Fruit fly (Drosophila melanogaster) whole organism, embryonic: ENCODE measurements around the gene Pdh.

ENCODE experiments used
- CG11398 ChIP-seq: fragments of 200-800 bp; sonication (Bioruptor generic); optimal IDR thresholded peaks from 2 replicates; lab custom pipeline; 2016; ENCODE audit warnings: missing biosample characterization, missing genetic modification characterization
- CG11504 ChIP-seq: fragments of 200-800 bp; sonication (Bioruptor generic); optimal IDR thresholded peaks from 3 replicates; lab custom pipeline; 2019; ENCODE audit warnings: missing biosample characterization, mild to moderate bottlenecking, missing genetic modification characterization, moderate library complexity
- CG11696 ChIP-seq: fragments of 200-800 bp; sonication (Bioruptor generic); IDR thresholded peaks from 2 replicates; pipeline ENCODE4 v1.3.6; 2022; ENCODE audit warnings: missing biosample characterization, missing genetic modification characterization
- CG11723 ChIP-seq: fragments of 200-800 bp; sonication (Bioruptor generic); optimal IDR thresholded peaks from 2 replicates; lab custom pipeline; 2017; ENCODE audit warnings: missing biosample characterization, mild to moderate bottlenecking, missing genetic modification characterization
- CG12071 ChIP-seq: fragments of 200-800 bp; sonication (Bioruptor generic); optimal IDR thresholded peaks from 3 replicates; lab custom pipeline; 2018; ENCODE audit warnings: missing biosample characterization, mild to moderate bottlenecking, missing genetic modification characterization
- CG13894 ChIP-seq: fragments of 200-800 bp; sonication (Bioruptor generic); optimal IDR thresholded peaks from 3 replicates; lab custom pipeline; 2018; ENCODE audit warnings: missing biosample characterization, mild to moderate bottlenecking, missing genetic modification characterization, moderate library complexity
- CG1647 ChIP-seq: fragments of 200-800 bp; sonication (Bioruptor generic); optimal IDR thresholded peaks from 3 replicates; lab custom pipeline; 2016; ENCODE audit warnings: missing biosample characterization, missing genetic modification characterization
- CG17361 ChIP-seq: fragments of 200-800 bp; sonication (Bioruptor generic); IDR thresholded peaks from 3 replicates; pipeline ENCODE4 v1.3.6; 2022; ENCODE audit warnings: missing biosample characterization, missing genetic modification characterization
- CG17612 ChIP-seq: fragments of 200-800 bp; sonication (Bioruptor generic); IDR thresholded peaks from 2 replicates; pipeline ENCODE4 v1.3.6; 2022; ENCODE audit warnings: missing biosample characterization, missing genetic modification characterization
- CG32532 ChIP-seq: fragments of 200-800 bp; sonication (Bioruptor generic); IDR thresholded peaks from 2 replicates; pipeline ENCODE4 v1.3.6; 2022; ENCODE audit warnings: missing biosample characterization, missing genetic modification characterization
- CG6175 ChIP-seq: fragments of 200-800 bp; sonication (Bioruptor generic); IDR thresholded peaks from 3 replicates; pipeline ENCODE4 v1.3.6; 2022; ENCODE audit warnings: missing biosample characterization, missing genetic modification characterization
- CG6254 ChIP-seq: fragments of 200-800 bp; sonication (Bioruptor generic); optimal IDR thresholded peaks from 3 replicates; lab custom pipeline; 2017; ENCODE audit warnings: mild to moderate bottlenecking, missing biosample characterization, missing genetic modification reagents, missing genetic modification characterization
- CG6654 ChIP-seq: fragments of 200-800 bp; sonication (Bioruptor generic); optimal IDR thresholded peaks from 2 replicates; lab custom pipeline; 2017; ENCODE audit warnings: missing biosample characterization, mild to moderate bottlenecking, missing genetic modification characterization
- CG7271 ChIP-seq: fragments of 200-800 bp; sonication (Bioruptor generic); optimal IDR thresholded peaks from 2 replicates; lab custom pipeline; 2018; ENCODE audit warnings: missing biosample characterization, mild to moderate bottlenecking, missing genetic modification characterization, moderate library complexity
- CG7928 ChIP-seq: fragments of 200-800 bp; sonication (Bioruptor generic); optimal IDR thresholded peaks from 2 replicates; lab custom pipeline; 2017; ENCODE audit warnings: missing biosample characterization, mild to moderate bottlenecking, missing genetic modification characterization
- CG8290 ChIP-seq, 3 experiments: fragments of 200-800 bp; sonication (Bioruptor generic); optimal IDR thresholded peaks; 2 replicates each; lab custom pipeline; 2016 to 2019; ENCODE audit warnings: missing biosample characterization in 3 of 3, missing genetic modification characterization in 3 of 3, mild to moderate bottlenecking in 2 of 3, moderate library complexity in 1 of 3
- Camta ChIP-seq: fragments of 200-800 bp; sonication (Bioruptor generic); optimal IDR thresholded peaks from 2 replicates; lab custom pipeline; 2016; ENCODE audit warnings: missing biosample characterization, missing genetic modification characterization
- CrebB ChIP-seq: fragments of 200-800 bp; sonication (Bioruptor generic); optimal IDR thresholded peaks from 3 replicates; lab custom pipeline; 2018; ENCODE audit warnings: missing biosample characterization, mild to moderate bottlenecking, missing genetic modification characterization
- D19B ChIP-seq: fragments of 200-800 bp; sonication (Bioruptor generic); optimal IDR thresholded peaks from 2 replicates; lab custom pipeline; 2017; ENCODE audit warnings: missing biosample characterization, mild to moderate bottlenecking, missing genetic modification characterization
- E2f2 ChIP-seq: fragments of 200-800 bp; sonication (Bioruptor generic); IDR thresholded peaks from 2 replicates; pipeline ENCODE4 v1.3.6; 2022; ENCODE audit warnings: missing biosample characterization, missing genetic modification characterization
- Fer3 ChIP-seq: fragments of 200-800 bp; sonication (Bioruptor generic); optimal IDR thresholded peaks from 2 replicates; lab custom pipeline; 2018; ENCODE audit warnings: missing biosample characterization, mild to moderate bottlenecking, missing genetic modification characterization, moderate library complexity
- H2.0 ChIP-seq: fragments of 200-800 bp; sonication (Bioruptor generic); IDR thresholded peaks from 2 replicates; pipeline ENCODE4 v1.3.6; 2022; ENCODE audit warnings: missing biosample characterization, missing genetic modification characterization
- Hr78 ChIP-seq, 2 experiments: fragments of 200-800 bp in 1 of 2; fragments of >200 bp in 1 of 2; sonication (Bioruptor generic) in 1 of 2; optimal IDR thresholded peaks; 2 replicates each; lab custom pipeline; 2017 to 2019; ENCODE audit warnings: missing biosample characterization in 2 of 2, missing genetic modification characterization in 2 of 2, mild to moderate bottlenecking in 1 of 2, moderate library complexity in 1 of 2
- Lhr ChIP-seq: fragments of 200-800 bp; sonication (Bioruptor generic); optimal IDR thresholded peaks from 3 replicates; lab custom pipeline; 2017; ENCODE audit warnings: mild to moderate bottlenecking, missing biosample characterization, missing genetic modification reagents, missing genetic modification characterization
- MBD-R2 ChIP-seq: fragments of 200-800 bp; sonication (Bioruptor generic); IDR thresholded peaks from 2 replicates; pipeline ENCODE4 v1.3.6; 2022; ENCODE audit warnings: missing biosample characterization, missing genetic modification characterization
- MESR4 ChIP-seq: fragments of 200-800 bp; sonication (Bioruptor generic); optimal IDR thresholded peaks from 2 replicates; lab custom pipeline; 2018; ENCODE audit warnings: missing biosample characterization, mild to moderate bottlenecking, missing genetic modification characterization, moderate library complexity
- MTF-1 ChIP-seq: fragments of 200-800 bp; sonication (Bioruptor generic); optimal IDR thresholded peaks from 2 replicates; lab custom pipeline; 2018; ENCODE audit warnings: missing biosample characterization, mild to moderate bottlenecking, missing genetic modification characterization, borderline replicate concordance
- Meics ChIP-seq: fragments of 200-800 bp; sonication (Bioruptor generic); optimal IDR thresholded peaks from 2 replicates; lab custom pipeline; 2017; ENCODE audit warnings: missing biosample characterization, mild to moderate bottlenecking, missing genetic modification characterization
- Nf-YA ChIP-seq: fragments of 200-800 bp; sonication (Bioruptor generic); IDR thresholded peaks from 2 replicates; pipeline ENCODE4 v1.3.6; 2022; ENCODE audit warnings: missing biosample characterization, missing genetic modification characterization
- NfI ChIP-seq: fragments of 200-800 bp; sonication (Bioruptor generic); optimal IDR thresholded peaks from 3 replicates; lab custom pipeline; 2018; ENCODE audit warnings: missing biosample characterization, mild to moderate bottlenecking, missing genetic modification characterization, moderate library complexity
- TFAM ChIP-seq: fragments of 200-800 bp; sonication (Bioruptor generic); optimal IDR thresholded peaks from 2 replicates; lab custom pipeline; 2017; ENCODE audit warnings: missing biosample characterization, missing genetic modification characterization, inconsistent platforms
- Taf1 ChIP-seq: fragments of 200-800 bp; sonication (Bioruptor generic); IDR thresholded peaks from 2 replicates; pipeline ENCODE4 v1.3.6; 2022; ENCODE audit warnings: missing biosample characterization, missing genetic modification characterization
- aop ChIP-seq: fragments of 200-800 bp; sonication (Bioruptor generic); IDR thresholded peaks from 2 replicates; pipeline ENCODE4 v1.3.6; 2022; ENCODE audit warnings: missing biosample characterization, missing genetic modification characterization
- bowl ChIP-seq: fragments of 200-800 bp; sonication (Bioruptor generic); IDR thresholded peaks from 2 replicates; pipeline ENCODE4 v1.3.6; 2022; ENCODE audit warnings: missing biosample characterization, missing genetic modification characterization
- ci ChIP-seq: fragments of 200-800 bp; sonication (Bioruptor generic); IDR thresholded peaks from 3 replicates; pipeline ENCODE4 v1.3.6; 2022; ENCODE audit warnings: missing biosample characterization, missing genetic modification characterization
- dmrt11E ChIP-seq: fragments of 200-800 bp; sonication (Bioruptor generic); optimal IDR thresholded peaks from 3 replicates; lab custom pipeline; 2018; ENCODE audit warnings: missing biosample characterization, mild to moderate bottlenecking, missing genetic modification characterization, moderate library complexity
- dpn ChIP-seq, 2 experiments: fragments of 200-800 bp; sonication (Bioruptor generic); optimal IDR thresholded peaks; 3 replicates each; lab custom pipeline; 2016; ENCODE audit warnings: missing biosample characterization in 2 of 2, missing genetic modification characterization in 2 of 2
- eyg ChIP-seq: fragments of 200-800 bp; sonication (Bioruptor generic); optimal IDR thresholded peaks from 3 replicates; lab custom pipeline; 2016; ENCODE audit warnings: missing biosample characterization, missing genetic modification characterization
- grau ChIP-seq: fragments of 200-800 bp; optimal IDR thresholded peaks from 3 replicates; lab custom pipeline; 2019; ENCODE audit warnings: missing biosample characterization, mild to moderate bottlenecking, missing genetic modification characterization, moderate library complexity
- hkb ChIP-seq, 2 experiments: fragments of 200-800 bp in 1 of 2; fragments of >200 bp in 1 of 2; sonication (Bioruptor generic) in 1 of 2; IDR thresholded peaks in 1 of 2; optimal IDR thresholded peaks in 1 of 2; 2 replicates each; pipeline versions ENCODE4 v1.3.6 to Lab custom; 2017 to 2022; ENCODE audit warnings: missing biosample characterization in 1 of 2, missing genetic modification characterization in 1 of 2
- nom ChIP-seq: fragments of 200-800 bp; sonication (Bioruptor generic); optimal IDR thresholded peaks from 2 replicates; lab custom pipeline; 2017; ENCODE audit warnings: missing biosample characterization, missing genetic modification characterization, mild to moderate bottlenecking, moderate library complexity, missing genetic modification reagents
- onecut ChIP-seq: fragments of 200-800 bp; sonication (Bioruptor generic); IDR thresholded peaks from 2 replicates; pipeline ENCODE4 v1.3.6; 2022; ENCODE audit warnings: missing biosample characterization, missing genetic modification characterization
- pan ChIP-seq, 4 experiments: fragments of >200 bp in 3 of 4; fragments of 200-800 bp in 1 of 4; sonication (Bioruptor generic) in 1 of 4; optimal IDR thresholded peaks in 3 of 4; IDR thresholded peaks in 1 of 4; 2 replicates each; pipeline versions ENCODE4 v1.3.6 to Lab custom; 2017 to 2022; ENCODE audit warnings: missing biosample characterization in 2 of 4, missing genetic modification characterization in 2 of 4, mixed read lengths in 1 of 4
- pb ChIP-seq: fragments of 200-800 bp; sonication (Bioruptor generic); optimal IDR thresholded peaks from 3 replicates; lab custom pipeline; 2016; ENCODE audit warnings: missing biosample characterization, missing genetic modification characterization
- rib ChIP-seq: fragments of 200-800 bp; sonication (Bioruptor generic); IDR thresholded peaks from 2 replicates; pipeline ENCODE4 v1.3.6; 2022; ENCODE audit warnings: missing biosample characterization, missing genetic modification characterization
- sima ChIP-seq: fragments of 200-800 bp; sonication (Bioruptor generic); optimal IDR thresholded peaks from 2 replicates; lab custom pipeline; 2016; ENCODE audit warnings: missing biosample characterization, missing genetic modification characterization
- sob ChIP-seq: fragments of 200-800 bp; sonication (Bioruptor generic); IDR thresholded peaks from 2 replicates; pipeline ENCODE4 v1.3.6; 2022; ENCODE audit warnings: missing biosample characterization, missing genetic modification characterization
- ttk ChIP-seq: fragments of 200-800 bp; sonication (Bioruptor generic); IDR thresholded peaks from 2 replicates; pipeline ENCODE4 v2.1.2; 2022; ENCODE audit warnings: missing biosample characterization, missing genetic modification characterization
- wor ChIP-seq: fragments of 200-800 bp; sonication (Bioruptor generic); IDR thresholded peaks from 2 replicates; pipeline ENCODE4 v1.3.6; 2022; ENCODE audit warnings: missing biosample characterization, missing genetic modification characterization
- yki ChIP-seq: fragments of >200 bp; optimal IDR thresholded peaks from 3 replicates; lab custom pipeline; 2018

The Pdh gene

dm6 chr3L:16309972-16310371, 44.1 kb downstream of the Pdh start (continued):
- peak; percentile 46; the same call in 1 of the 2 replicates for TF ChIP-seq sob (GFP tag; lab: Robert Waterston, UW)
- TF ChIP-seq CG6254 (GFP tag; lab: Kevin White, UChicago) = no peak
- TF ChIP-seq Taf1 (GFP tag; lab: Robert Waterston, UW) = no peak
- TF ChIP-seq CG11723 (GFP tag; lab: Kevin White, UChicago) = no peak
- no peak for TF ChIP-seq Nf-YA (GFP tag; lab: Robert Waterston, UW)
- TF ChIP-seq ci (GFP tag; lab: Robert Waterston, UW) = no peak
- TF ChIP-seq Camta (GFP tag; lab: Kevin White, UChicago) = no peak
- no peak for TF ChIP-seq TFAM (GFP tag; lab: Kevin White, UChicago)
- no peak for TF ChIP-seq CG7928 (GFP tag; lab: Kevin White, UChicago)
- no peak for TF ChIP-seq MTF-1 (GFP tag; lab: Kevin White, UChicago)
- no peak for TF ChIP-seq CG17361 (GFP tag; lab: Robert Waterston, UW)
- no peak for TF ChIP-seq CG6175 (GFP tag; lab: Robert Waterston, UW)
- TF ChIP-seq eyg (GFP tag; lab: Kevin White, UChicago) = no peak
- no peak for TF ChIP-seq MESR4 (GFP tag; lab: Kevin White, UChicago)
- no peak for TF ChIP-seq grau (tag; lab: Kevin White, UChicago)
- TF ChIP-seq H2.0 = peak; percentile 49; the same call in 1 of the 2 replicates
- no peak for TF ChIP-seq dmrt11E
- TF ChIP-seq ttk (GFP tag; lab: Robert Waterston, UW) = no peak
- TF ChIP-seq MBD-R2 (GFP tag; lab: Robert Waterston, UW) = no peak
- no peak for TF ChIP-seq yki (lab: Kevin White, UChicago)
- no peak for TF ChIP-seq CG11398 (GFP tag; lab: Kevin White, UChicago)
- no peak for TF ChIP-seq hkb (optimal IDR thresholded peaks at IDR 0.05; lab: Kevin White, UChicago)
- TF ChIP-seq hkb (GFP tag; IDR thresholded peaks at IDR 0.05; lab: Robert Waterston, UW) = 0 out of 2 replicates have a peak, but pooled peaks have one; percentile 31
- TF ChIP-seq CG7271 (tag; lab: Kevin White, UChicago) = no peak
- no peak for TF ChIP-seq E2f2 (GFP tag; lab: Robert Waterston, UW)
- TF ChIP-seq Meics (GFP tag; lab: Kevin White, UChicago) = peak; percentile 30
- TF ChIP-seq CG17612 (GFP tag; lab: Robert Waterston, UW) = no peak
- 0 out of 2 replicates have a peak, but pooled peaks have one; percentile 6 for TF ChIP-seq CG32532 (GFP tag; lab: Robert Waterston, UW)
- TF ChIP-seq CG11696 = no peak
- TF ChIP-seq wor (GFP tag; lab: Robert Waterston, UW) = no peak
- TF ChIP-seq CrebB (tag; lab: Kevin White, UChicago) = no peak
- no peak for TF ChIP-seq pan (optimal IDR thresholded peaks at IDR 0.05; lab: Kevin White, UChicago)
- TF ChIP-seq pan (GFP tag; optimal IDR thresholded peaks at IDR 0.05 in 1 of 2, IDR thresholded peaks at IDR 0.05 in 1 of 2) = no peak
- TF ChIP-seq CG8290 (GFP tag; optimal IDR thresholded peaks at IDR 0.05; lab: Kevin White, UChicago) = no peak
- peak in 1 of 2 experiments; percentile 69 for TF ChIP-seq CG8290 (tag; optimal IDR thresholded peaks at IDR 0.05; lab: Kevin White, UChicago)
- TF ChIP-seq sima (GFP tag; lab: Kevin White, UChicago) = no peak
- no peak for TF ChIP-seq CG12071 (GFP tag; lab: Kevin White, UChicago)
- no peak for TF ChIP-seq pb
- TF ChIP-seq CG6654 (GFP tag; lab: Kevin White, UChicago) = no peak
- TF ChIP-seq aop = no peak
- TF ChIP-seq NfI (GFP tag; lab: Kevin White, UChicago) = no peak
- no peak for TF ChIP-seq CG1647 (GFP tag; lab: Kevin White, UChicago)
- TF ChIP-seq Fer3 = peak; percentile 2
- TF ChIP-seq bowl (GFP tag; lab: Robert Waterston, UW) = no peak
- no peak for TF ChIP-seq rib (GFP tag; lab: Robert Waterston, UW)
- TF ChIP-seq dpn (GFP tag; optimal IDR thresholded peaks at IDR 0.05; lab: Kevin White, UChicago) = no peak
- TF ChIP-seq Lhr (GFP tag; lab: Kevin White, UChicago) = no peak
- TF ChIP-seq D19B (GFP tag; lab: Kevin White, UChicago) = no peak
- TF ChIP-seq CG13894 (tag; lab: Kevin White, UChicago) = no peak
- TF ChIP-seq Hr78 (GFP tag; optimal IDR thresholded peaks at IDR 0.05; lab: Kevin White, UChicago) = no peak
- no peak for TF ChIP-seq onecut (GFP tag; lab: Robert Waterston, UW)
- no peak for TF ChIP-seq CG11504 (tag; lab: Kevin White, UChicago)
- no peak for TF ChIP-seq nom (GFP tag; lab: Kevin White, UChicago)
